Worm (Caenorhabditis elegans): ENCODE measurements around the gene phf-30.

DNA sequence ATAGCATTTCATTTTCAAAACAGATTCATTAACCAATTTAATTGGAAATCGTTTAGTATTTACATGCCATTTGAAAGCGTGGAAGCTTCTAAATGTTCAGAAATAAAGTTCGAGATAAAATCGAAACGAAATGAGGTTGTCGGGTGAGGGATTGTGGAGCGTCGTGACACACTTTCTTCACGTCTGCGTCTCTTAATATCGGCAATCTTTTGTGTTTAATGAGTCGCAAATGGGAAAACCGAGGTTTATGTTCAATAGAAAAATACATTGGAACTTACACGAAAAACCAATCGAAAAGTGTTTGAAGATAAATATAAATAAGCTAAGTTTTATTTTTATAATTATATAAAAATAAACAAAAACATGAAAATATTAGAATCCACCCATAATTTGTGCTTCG lies 8.0 kb upstream of the phf-30 start:
- no peak for TF ChIP-seq lin-40 (tag; optimal IDR thresholded peaks at IDR 0.05)
- TF ChIP-seq sptf-2 (GFP tag; optimal IDR thresholded peaks at IDR 0.05): no peak
- no peak for TF ChIP-seq nhr-120 (GFP tag; IDR thresholded peaks at IDR 0.05)
